Fruit fly (Drosophila melanogaster) whole organism: Measurements from ENCODE around the gene CG45067.

Experiments used
- CG8478 ChIP-seq: fragments of >200 bp; optimal IDR thresholded peaks from 2 replicates; lab custom pipeline; 2018; ENCODE audit warnings: inconsistent platforms
- Dll ChIP-seq: fragments of >200 bp; optimal IDR thresholded peaks from 2 replicates; lab custom pipeline; 2017
- EcR ChIP-seq, 2 experiments: fragments of >200 bp; optimal IDR thresholded peaks; 2 replicates each; lab custom pipeline; 2017; ENCODE audit warnings: missing biosample characterization in 2 of 2, missing genetic modification characterization in 2 of 2, missing genetic modification reagents in 2 of 2
- pan ChIP-seq: fragments of >200 bp; optimal IDR thresholded peaks from 2 replicates; lab custom pipeline; 2017
- psq ChIP-seq: fragments of >200 bp; optimal IDR thresholded peaks from 2 replicates; lab custom pipeline; 2017
- usp ChIP-seq: fragments of >200 bp; optimal IDR thresholded peaks from 2 replicates; lab custom pipeline; 2017; ENCODE audit warnings: missing biosample characterization, missing genetic modification characterization, mixed read lengths

DNA sequence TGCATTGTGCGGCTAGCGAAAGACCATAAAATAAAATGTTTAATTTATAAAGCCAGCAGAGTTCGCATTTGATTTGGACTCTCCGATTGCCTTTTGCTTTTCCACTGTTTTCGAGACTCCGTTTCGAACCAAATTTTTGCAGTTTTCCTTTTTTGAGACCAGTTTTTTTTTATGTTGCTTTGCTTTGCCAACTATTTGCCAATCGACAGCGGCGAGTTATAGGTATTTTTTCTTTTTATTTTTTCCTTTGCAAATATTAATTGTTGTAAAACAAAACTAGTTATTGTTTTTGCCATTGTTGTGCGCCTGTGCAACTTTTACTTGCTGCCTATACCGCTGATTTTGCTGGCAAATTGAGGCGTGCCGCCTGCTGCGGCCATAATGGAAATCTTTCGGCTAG, 8.7 kb downstream of the CG45067 start:
- TF ChIP-seq CG8478 (lab: Kevin White, UChicago) (no peak), psq (lab: Kevin White, UChicago) (no peak), EcR (GFP tag; optimal IDR thresholded peaks at IDR 0.05; lab: Kevin White, UChicago) (no peak), pan (lab: Kevin White, UChicago) (no peak), usp (GFP tag; lab: Kevin White, UChicago) (no peak), Dll (no peak)
